Worm (Caenorhabditis elegans): ENCODE data around the gene F37C12.21.

Gene F37C12.21

ce11 chrIII:7234148-7234547, 46.0 kb downstream of the F37C12.21 start, which contains the start of gene ndus-8 (continued):
- TF ChIP-seq rcor-1 (GFP tag; IDR thresholded peaks at IDR 0.05) (0 out of 2 replicates have a peak, but pooled peaks have one; percentile 9), ama-1 (optimal IDR thresholded peaks at IDR 0.05) (no peak), ama-1 (GFP tag; optimal IDR thresholded peaks at IDR 0.05) (no peak), B0336.3 (GFP tag; IDR thresholded peaks at IDR 0.05) (no peak), hlh-12 (tag; optimal IDR thresholded peaks at IDR 0.05) (no peak), nhr-179 (tag; optimal IDR thresholded peaks at IDR 0.05) (no peak), madf-3 (GFP tag; IDR thresholded peaks at IDR 0.05) (no peak), ztf-26 (tag; optimal IDR thresholded peaks at IDR 0.05) (no peak), ceh-79 (tag; optimal IDR thresholded peaks at IDR 0.05) (no peak), madf-10 (tag; optimal IDR thresholded peaks at IDR 0.05) (no peak), bed-1 (GFP tag; IDR thresholded peaks at IDR 0.05) (no peak), ceh-100 (GFP tag; IDR thresholded peaks at IDR 0.05) (no peak), pha-4 (tag; optimal IDR thresholded peaks at IDR 0.05) (peak; percentile 45), ekl-4 (GFP tag; IDR thresholded peaks at IDR 0.05) (no peak), F33H1.4 (GFP tag; IDR thresholded peaks at IDR 0.05) (peak; percentile 52), T26A5.8 (tag; optimal IDR thresholded peaks at IDR 0.05) (no peak), F37B4.10 (GFP tag; IDR thresholded peaks at IDR 0.05) (no peak), ceh-40 (GFP tag; IDR thresholded peaks at IDR 0.05) (no peak), dpl-1 (GFP tag; optimal IDR thresholded peaks at IDR 0.05) (no peak), egl-18 (GFP tag; IDR thresholded peaks at IDR 0.05) (no peak), F10E7.11 (tag; optimal IDR thresholded peaks at IDR 0.05) (no peak), efl-1 (GFP tag; optimal IDR thresholded peaks at IDR 0.05) (no peak), attf-3 (GFP tag; conservative IDR thresholded peaks at IDR 0.05) (0 out of 2 replicates have a peak, but pooled peaks have one; percentile 37), unc-130 (GFP tag; optimal IDR thresholded peaks at IDR 0.05) (no peak), lsl-1 (GFP tag; optimal IDR thresholded peaks at IDR 0.05) (peak; percentile 20), attf-5 (GFP tag; optimal IDR thresholded peaks at IDR 0.05) (no peak)

ce11 chrIII:7235660-7236059, 47.5 kb downstream of the F37C12.21 start:
- peak; percentile 69; the same call in 1 of the 2 replicates for TF ChIP-seq egrh-3 (GFP tag; IDR thresholded peaks at IDR 0.05)

ce11 chrIII:7237877-7238276, 49.7 kb downstream of the F37C12.21 start:
- TF ChIP-seq ceh-91 (GFP tag; IDR thresholded peaks at IDR 0.05) (peak; percentile 63; the same call in 1 of the 2 replicates), dox-1 (GFP tag; IDR thresholded peaks at IDR 0.05) (peak; percentile 61; the same call in 1 of the 2 replicates), D2030.7 (GFP tag; IDR thresholded peaks at IDR 0.05) (peak; percentile 43; the same call in 1 of the 2 replicates), efl-1 (GFP tag; optimal IDR thresholded peaks at IDR 0.05) (peak; percentile 32), lsl-1 (GFP tag; optimal IDR thresholded peaks at IDR 0.05) (peak; percentile 56), hmg-1.2 (GFP tag; IDR thresholded peaks at IDR 0.05) (0 out of 2 replicates have a peak, but pooled peaks have one; percentile 12), madf-6 (GFP tag; IDR thresholded peaks at IDR 0.05) (peak; percentile 57), F33H1.4 (GFP tag; IDR thresholded peaks at IDR 0.05) (peak; percentile 82), egrh-3 (GFP tag; IDR thresholded peaks at IDR 0.05) (0 out of 2 replicates have a peak, but pooled peaks have one; percentile 8)

All from whole organism, young adult.